Worm (Caenorhabditis elegans) whole organism, midembryonic: ENCODE results near the gene ndg-4.

ENCODE experiments used
- med-1 ChIP-seq: sonication (generic microtip); optimal IDR thresholded peaks from 2 replicates; lab custom pipeline; 2017; ENCODE audit warnings: missing genetic modification characterization, mild to moderate bottlenecking, missing compliant biosample characterization, antibody characterized with exemption, missing genetic modification reagents; ENCODE audit not compliant: insufficient read depth
- ztf-23 ChIP-seq: fragments of 200-800 bp; sonication (Bioruptor generic); IDR thresholded peaks from 2 replicates; pipeline ENCODE4 v1.3.6; 2022; ENCODE audit warnings: missing genetic modification reagents, missing genetic modification characterization, missing compliant biosample characterization

- TF ChIP-seq med-1 (GFP tag; lab: Kevin White, UChicago) (no peak), ztf-23 (GFP tag; lab: Robert Waterston, UW) (no peak)
Measured at ce11 chrIII:4415135-4415534, 52.0 kb downstream of the ndg-4 start, which contains the start of gene R07E5.11.
